Worm (Caenorhabditis elegans): ENCODE data around the gene sgn-1.
A peak's percentile ranks its signal among the peaks of the same experiment; 100 is the strongest.

DNA sequence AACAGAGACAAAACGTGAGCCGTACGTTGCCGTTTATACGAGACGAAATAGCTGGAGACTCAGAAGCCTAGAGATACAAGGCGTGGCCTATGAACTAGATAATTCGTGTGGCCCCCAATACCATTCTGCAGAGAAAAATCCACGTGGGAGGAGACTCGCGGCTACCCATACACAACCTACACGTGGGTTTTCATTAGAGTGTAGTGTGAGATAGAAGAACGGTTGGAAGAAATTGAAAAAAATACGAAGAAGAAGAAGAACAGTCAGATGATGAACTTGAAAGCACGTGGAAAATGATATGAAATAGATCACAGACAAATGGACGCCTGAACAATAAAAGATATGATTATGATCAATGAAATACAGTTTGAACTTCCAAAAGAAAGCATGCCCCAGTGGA is 18.3 kb downstream of the sgn-1 start:
- TF ChIP-seq ztf-11 (tag; optimal IDR thresholded peaks at IDR 0.05), result no peak
- no peak for TF ChIP-seq sup-37 (GFP tag; optimal IDR thresholded peaks at IDR 0.05)
- peak; percentile 31 for TF ChIP-seq tbx-2 (tag; optimal IDR thresholded peaks at IDR 0.05)
- no peak for TF ChIP-seq sptf-1 (tag; optimal IDR thresholded peaks at IDR 0.05)
- no peak for TF ChIP-seq unc-62 (GFP tag; optimal IDR thresholded peaks at IDR 0.05)
- TF ChIP-seq mep-1 (tag; optimal IDR thresholded peaks at IDR 0.05), result no peak
- TF ChIP-seq fkh-10 (GFP tag; optimal IDR thresholded peaks at IDR 0.05), result no peak
- TF ChIP-seq nhr-12 (tag; optimal IDR thresholded peaks at IDR 0.05), result no peak

Measured in whole organism, L1 larva.